Worm (Caenorhabditis elegans) whole organism, L4/young adult: Measurements from ENCODE around the gene T21D12.11.

Experiments used
- W03F9.2 ChIP-seq: fragments of 150-350 bp; optimal IDR thresholded peaks from 2 replicates; lab custom pipeline; 2014; ENCODE audit warnings: missing biosample characterization, missing genetic modification characterization
- dao-5 ChIP-seq: sonication (generic microtip); optimal IDR thresholded peaks from 2 replicates; lab custom pipeline; 2016; ENCODE audit warnings: missing genotype, missing genetic modification characterization, moderate library complexity, missing compliant biosample characterization
- him-1 ChIP-seq: sonication (generic microtip); optimal IDR thresholded peaks from 2 replicates; lab custom pipeline; 2016; ENCODE audit warnings: missing genotype, missing genetic modification reagents, missing genetic modification characterization, missing compliant biosample characterization

T21D12.11 gene

ce11 chrIV:295734-296201 is 26.6 kb downstream of the T21D12.11 start:
- no peak for TF ChIP-seq W03F9.2 (tag; lab: Kevin White, UChicago)
- TF ChIP-seq him-1 (tag; lab: Kevin White, UChicago): no peak
- no peak for TF ChIP-seq dao-5 (tag; lab: Kevin White, UChicago)

ce11 chrIV:296849-297248 is 27.6 kb downstream of the T21D12.11 start:
- no peak for TF ChIP-seq him-1 (tag; lab: Kevin White, UChicago)
- TF ChIP-seq W03F9.2 (tag; lab: Kevin White, UChicago): peak; percentile 27

- TF ChIP-seq W03F9.2 (tag; lab: Kevin White, UChicago) (no peak), dao-5 (tag; lab: Kevin White, UChicago) (no peak), him-1 (tag; lab: Kevin White, UChicago) (no peak)
These were observed 29.0 kb downstream of the T21D12.11 start, which contains the start of gene pnp-1 for ce11 chrIV:298204-298603. TSS of gene pnp-1 (minus strand) at chrIV:298304.

ce11 chrIV:299190-299589 is 30.0 kb downstream of the T21D12.11 start:
- TF ChIP-seq W03F9.2 (tag; lab: Kevin White, UChicago): no peak
- no peak for TF ChIP-seq him-1 (tag; lab: Kevin White, UChicago)

- TF ChIP-seq W03F9.2 (tag; lab: Kevin White, UChicago): no peak
- no peak for TF ChIP-seq dao-5 (tag; lab: Kevin White, UChicago)
- TF ChIP-seq him-1 (tag; lab: Kevin White, UChicago): no peak
These were observed 31.1 kb downstream of the T21D12.11 start for ce11 chrIV:300307-300706.

- TF ChIP-seq W03F9.2 (tag; lab: Kevin White, UChicago): no peak
- TF ChIP-seq dao-5 (tag; lab: Kevin White, UChicago): no peak
- no peak for TF ChIP-seq him-1 (tag; lab: Kevin White, UChicago)
These were observed 33.5 kb downstream of the T21D12.11 start for ce11 chrIV:302743-303142.

ce11 chrIV:303264-303663 is 34.1 kb downstream of the T21D12.11 start:
- no peak for TF ChIP-seq dao-5 (tag; lab: Kevin White, UChicago)
- TF ChIP-seq him-1 (tag; lab: Kevin White, UChicago): no peak

- TF ChIP-seq him-1 (tag; lab: Kevin White, UChicago) (no peak), W03F9.2 (tag; lab: Kevin White, UChicago) (no peak), dao-5 (tag; lab: Kevin White, UChicago) (no peak)
These were observed 35.9 kb downstream of the T21D12.11 start for ce11 chrIV:305101-305500.

- TF ChIP-seq W03F9.2 (tag; lab: Kevin White, UChicago) (no peak), dao-5 (tag; lab: Kevin White, UChicago) (no peak)
These were observed 37.4 kb downstream of the T21D12.11 start for ce11 chrIV:306572-306971.

- TF ChIP-seq dao-5 (tag; lab: Kevin White, UChicago) (no peak), him-1 (tag; lab: Kevin White, UChicago) (no peak), W03F9.2 (tag; lab: Kevin White, UChicago) (no peak)
These were observed 38.0 kb downstream of the T21D12.11 start, which contains the start of gene swt-1 for ce11 chrIV:307205-307604. TSS of gene swt-1 (plus strand) at chrIV:307505.

- TF ChIP-seq him-1 (tag; lab: Kevin White, UChicago): no peak
- TF ChIP-seq W03F9.2 (tag; lab: Kevin White, UChicago): no peak
- TF ChIP-seq dao-5 (tag; lab: Kevin White, UChicago): no peak
These were observed 40.3 kb downstream of the T21D12.11 start for ce11 chrIV:309526-309925.

- TF ChIP-seq dao-5 (tag; lab: Kevin White, UChicago) (no peak), him-1 (tag; lab: Kevin White, UChicago) (no peak), W03F9.2 (tag; lab: Kevin White, UChicago) (no peak)
These were observed 44.4 kb downstream of the T21D12.11 start, which contains the start of gene snai-1 for ce11 chrIV:313615-314014. TSS of gene snai-1 (minus strand) at chrIV:313715.

- no peak for TF ChIP-seq him-1 (tag; lab: Kevin White, UChicago)
- no peak for TF ChIP-seq dao-5 (tag; lab: Kevin White, UChicago)
- no peak for TF ChIP-seq W03F9.2 (tag; lab: Kevin White, UChicago)
These were observed 45.3 kb downstream of the T21D12.11 start for ce11 chrIV:314475-314874.

- TF ChIP-seq W03F9.2 (tag; lab: Kevin White, UChicago) (no peak), him-1 (tag; lab: Kevin White, UChicago) (no peak), dao-5 (tag; lab: Kevin White, UChicago) (no peak)
These were observed 50.4 kb downstream of the T21D12.11 start for ce11 chrIV:319654-320053.

- TF ChIP-seq dao-5 (tag; lab: Kevin White, UChicago): no peak
- TF ChIP-seq him-1 (tag; lab: Kevin White, UChicago): no peak
- TF ChIP-seq W03F9.2 (tag; lab: Kevin White, UChicago): no peak
These were observed 51.2 kb downstream of the T21D12.11 start, which contains the start of gene dsc-4 for ce11 chrIV:320380-320779. TSS of gene dsc-4 (minus strand) at chrIV:320544.
